Worm (Caenorhabditis elegans): Measurements from ENCODE around the gene cdc-50.B.

Gene cdc-50.B

ce11 chrIV:8723720-8724119 lies 40.9 kb upstream of the cdc-50.B start, which contains the start of gene F21D5.9:
Gene F21D5.9, plus strand, starts transcription at chrIV:8724020.
- TF ChIP-seq hlh-26 (GFP tag; conservative IDR thresholded peaks at IDR 0.05) = no peak
- TF ChIP-seq lsl-1 (GFP tag; optimal IDR thresholded peaks at IDR 0.05) = no peak
- no peak for TF ChIP-seq hmg-20 (GFP tag; IDR thresholded peaks at IDR 0.05)
- TF ChIP-seq ceh-100 (GFP tag; IDR thresholded peaks at IDR 0.05) = no peak
- no peak for TF ChIP-seq pha-4 (tag; optimal IDR thresholded peaks at IDR 0.05)
- no peak for TF ChIP-seq Y53G8AR.9 (GFP tag; conservative IDR thresholded peaks at IDR 0.05)
- no peak for TF ChIP-seq dpff-1 (tag; optimal IDR thresholded peaks at IDR 0.05)
- TF ChIP-seq akir-1 (GFP tag; optimal IDR thresholded peaks at IDR 0.05) = no peak
- TF ChIP-seq mxl-1 (tag; optimal IDR thresholded peaks at IDR 0.05) = no peak
- no peak for TF ChIP-seq ceh-79 (tag; optimal IDR thresholded peaks at IDR 0.05)
- no peak for TF ChIP-seq Y56A3A.18 (GFP tag; IDR thresholded peaks at IDR 0.05)
- no peak for TF ChIP-seq zfh-2 (GFP tag; conservative IDR thresholded peaks at IDR 0.05)
- TF ChIP-seq C06A6.2 (GFP tag; conservative IDR thresholded peaks at IDR 0.05) = no peak
- TF ChIP-seq ceh-91 (GFP tag; IDR thresholded peaks at IDR 0.05) = no peak
- no peak for TF ChIP-seq F10E7.11 (tag; optimal IDR thresholded peaks at IDR 0.05)
- no peak for TF ChIP-seq D2030.7 (GFP tag; IDR thresholded peaks at IDR 0.05)
- TF ChIP-seq hmg-1.2 (GFP tag; IDR thresholded peaks at IDR 0.05) = no peak
- TF ChIP-seq rpc-1 (optimal IDR thresholded peaks at IDR 0.05) = no peak
- TF ChIP-seq rpc-1 (tag; optimal IDR thresholded peaks at IDR 0.05) = no peak
- no peak for TF ChIP-seq nhr-27 (tag; optimal IDR thresholded peaks at IDR 0.05)

DNA sequence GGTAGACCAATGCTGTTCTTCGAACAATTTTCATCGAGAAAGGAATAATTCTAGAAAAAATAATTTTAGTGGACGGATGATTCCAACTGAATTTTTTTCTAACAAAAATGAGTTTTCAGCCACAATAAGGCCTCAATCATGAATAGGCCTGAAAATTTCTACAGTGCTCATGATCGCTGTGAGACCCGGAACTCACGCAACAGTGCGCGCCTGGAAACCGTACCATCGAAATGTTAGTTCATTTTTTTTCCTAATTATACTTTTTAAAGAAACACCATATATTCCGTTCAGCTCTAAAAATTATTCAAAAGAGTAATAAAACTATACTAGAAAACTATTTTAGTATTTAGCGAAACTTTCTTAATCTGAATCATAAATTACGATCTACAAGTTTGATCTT lies 39.8 kb upstream of the cdc-50.B start:
- TF ChIP-seq xnd-1 (tag; optimal IDR thresholded peaks at IDR 0.05) = peak; percentile 59
- no peak for TF ChIP-seq sea-2 (GFP tag; IDR thresholded peaks at IDR 0.05)
- TF ChIP-seq attf-5 (GFP tag; optimal IDR thresholded peaks at IDR 0.05) = no peak
- TF ChIP-seq lsy-27 (tag; optimal IDR thresholded peaks at IDR 0.05; ENCODE audit: borderline replicate concordance, insufficient read depth) = no peak
- TF ChIP-seq F37B4.10 (GFP tag; IDR thresholded peaks at IDR 0.05) = no peak
- no peak for TF ChIP-seq F39B2.1 (GFP tag; IDR thresholded peaks at IDR 0.05)
- TF ChIP-seq cebp-2 (GFP tag; IDR thresholded peaks at IDR 0.05) = no peak
- peak; percentile 44 for TF ChIP-seq efl-1 (GFP tag; optimal IDR thresholded peaks at IDR 0.05)
- no peak for TF ChIP-seq Y53F4B.3 (GFP tag; IDR thresholded peaks at IDR 0.05)
- no peak for TF ChIP-seq ztf-25 (GFP tag; IDR thresholded peaks at IDR 0.05)
- TF ChIP-seq lsl-1 (GFP tag; optimal IDR thresholded peaks at IDR 0.05) = peak; percentile 78
- TF ChIP-seq snpc-1.3 (tag; optimal IDR thresholded peaks at IDR 0.05; ENCODE audit: insufficient read depth) = no peak
- no peak for TF ChIP-seq mel-28 (tag; optimal IDR thresholded peaks at IDR 0.05; ENCODE audit: borderline replicate concordance)
- TF ChIP-seq egrh-3 (GFP tag; IDR thresholded peaks at IDR 0.05) = no peak
- peak; percentile 22 for TF ChIP-seq dpl-1 (GFP tag; optimal IDR thresholded peaks at IDR 0.05)
- TF ChIP-seq Y53G8AR.9 (GFP tag; conservative IDR thresholded peaks at IDR 0.05) = no peak
- TF ChIP-seq Y56A3A.18 (GFP tag; IDR thresholded peaks at IDR 0.05) = no peak
- no peak for TF ChIP-seq F57C9.4 (tag; optimal IDR thresholded peaks at IDR 0.05)
- TF ChIP-seq F23B12.7 (tag; optimal IDR thresholded peaks at IDR 0.05; ENCODE audit: insufficient read depth) = no peak
- TF ChIP-seq madf-8 (GFP tag; conservative IDR thresholded peaks at IDR 0.05) = peak; percentile 82
- TF ChIP-seq mxl-1 (tag; optimal IDR thresholded peaks at IDR 0.05) = no peak
- TF ChIP-seq K11D2.4 (GFP tag; IDR thresholded peaks at IDR 0.05) = no peak
- TF ChIP-seq ztf-18 (tag; optimal IDR thresholded peaks at IDR 0.05) = no peak
- TF ChIP-seq T07F8.4 (tag; optimal IDR thresholded peaks at IDR 0.05) = no peak
- no peak for TF ChIP-seq fkh-3 (tag; optimal IDR thresholded peaks at IDR 0.05)
- TF ChIP-seq nfya-2 (GFP tag; IDR thresholded peaks at IDR 0.05) = no peak
- no peak for TF ChIP-seq F57A8.1 (GFP tag; optimal IDR thresholded peaks at IDR 0.05)
- no peak for TF ChIP-seq nfya-1 (tag; optimal IDR thresholded peaks at IDR 0.05; ENCODE audit: borderline replicate concordance, insufficient read depth)
- TF ChIP-seq ceh-91 (GFP tag; IDR thresholded peaks at IDR 0.05) = no peak
- no peak for TF ChIP-seq mcd-1 (GFP tag; IDR thresholded peaks at IDR 0.05)
- TF ChIP-seq F33H1.4 (GFP tag; IDR thresholded peaks at IDR 0.05) = peak; percentile 83
- TF ChIP-seq D2030.7 (GFP tag; IDR thresholded peaks at IDR 0.05) = 0 out of 2 replicates have a peak, but pooled peaks have one; percentile 35
- TF ChIP-seq madf-6 (GFP tag; IDR thresholded peaks at IDR 0.05) = peak; percentile 87

Data from whole organism, young adult.